Fruit fly (Drosophila melanogaster): ENCODE data around the gene CG4133.

- TF ChIP-seq rn (GFP tag; IDR thresholded peaks at IDR 0.05): no peak
- TF ChIP-seq CG10348 (GFP tag; IDR thresholded peaks at IDR 0.05): no peak
- no peak for TF ChIP-seq CG8301 (tag; optimal IDR thresholded peaks at IDR 0.05)
- no peak for TF ChIP-seq Ets98B (GFP tag; IDR thresholded peaks at IDR 0.05)
- TF ChIP-seq CG15710 (tag; optimal IDR thresholded peaks at IDR 0.05): no peak
These were observed 28.9 kb upstream of the CG4133 start for dm6 chr2L:426449-426848.

Data from whole organism, pupa.